Worm (Caenorhabditis elegans) whole organism, L1 larva: ENCODE measurements around the gene cest-2.2.

Experiments
- C04F5.9 ChIP-seq: sonication (generic microtip); optimal IDR thresholded peaks from 2 replicates; lab custom pipeline; 2016; ENCODE audit warnings: missing genetic modification characterization, missing compliant biosample characterization
- C16A3.4 ChIP-seq: fragments of 150-350 bp; optimal IDR thresholded peaks from 2 replicates; lab custom pipeline; 2014; ENCODE audit warnings: missing biosample characterization, missing genetic modification characterization
- F16B12.6 ChIP-seq: fragments of 150-350 bp; optimal IDR thresholded peaks from 2 replicates; lab custom pipeline; 2014; ENCODE audit warnings: missing biosample characterization, missing genetic modification characterization
- alr-1 ChIP-seq: fragments of 200-800 bp; sonication (Bioruptor generic); optimal IDR thresholded peaks from 2 replicates; lab custom pipeline; 2018; ENCODE audit warnings: borderline replicate concordance, mild to moderate bottlenecking, missing genetic modification characterization, missing compliant biosample characterization
- aly-2 ChIP-seq: fragments of 150-350 bp; optimal IDR thresholded peaks from 2 replicates; lab custom pipeline; 2014; ENCODE audit warnings: missing biosample characterization, missing genetic modification characterization
- ama-1 ChIP-seq: fragments of 150-350 bp; optimal IDR thresholded peaks from 2 replicates; lab custom pipeline; 2014
- dpl-1 ChIP-seq, 3 experiments: fragments of 150-350 bp in 2 of 3; sonication (generic microtip) in 1 of 3; optimal IDR thresholded peaks; 2 replicates each; lab custom pipeline; 2014 to 2017; ENCODE audit warnings: missing biosample characterization in 3 of 3, missing genetic modification characterization in 3 of 3, missing genetic modification reagents in 3 of 3
- dsc-1 ChIP-seq: sonication (generic microtip); optimal IDR thresholded peaks from 2 replicates; lab custom pipeline; 2016; ENCODE audit warnings: mild to moderate bottlenecking, missing genetic modification characterization, missing compliant biosample characterization
- efl-1 ChIP-seq, 4 experiments: fragments of 150-350 bp; optimal IDR thresholded peaks in 3 of 4; peaks in 1 of 4; 1 replicate in 1 of 4; 2 replicates in 3 of 4; lab custom pipeline; 2014; ENCODE audit warnings: missing biosample characterization in 2 of 4, missing genetic modification characterization in 2 of 4, missing genetic modification reagents in 2 of 4
- egl-13 ChIP-seq: sonication (generic microtip); optimal IDR thresholded peaks from 2 replicates; lab custom pipeline; 2016; ENCODE audit warnings: missing genotype, missing genetic modification reagents, missing genetic modification characterization, missing compliant biosample characterization
- egl-27 ChIP-seq, 2 experiments: fragments of 150-350 bp in 1 of 2; sonication (generic microtip); optimal IDR thresholded peaks; 3 replicates each; lab custom pipeline; 2017 to 2018; ENCODE audit warnings: missing biosample characterization in 2 of 2, missing genetic modification characterization in 2 of 2, missing genetic modification reagents in 2 of 2
- elt-2 ChIP-seq: sonication (generic microtip); optimal IDR thresholded peaks from 2 replicates; lab custom pipeline; 2016; ENCODE audit warnings: missing genetic modification characterization, mild to moderate bottlenecking, inconsistent platforms, missing compliant biosample characterization, missing genetic modification reagents
- ets-5 ChIP-seq: fragments of 200-800 bp; sonication (Bioruptor generic); IDR thresholded peaks from 2 replicates; pipeline ENCODE4 v1.3.6; 2022; ENCODE audit warnings: missing genetic modification characterization, missing compliant biosample characterization
- fkh-4 ChIP-seq: sonication (generic microtip); optimal IDR thresholded peaks from 2 replicates; lab custom pipeline; 2016; ENCODE audit warnings: missing compliant biosample characterization, missing genetic modification characterization, borderline replicate concordance
- fkh-8 ChIP-seq: sonication (generic microtip); optimal IDR thresholded peaks from 2 replicates; lab custom pipeline; 2016; ENCODE audit warnings: mild to moderate bottlenecking, missing genetic modification characterization, missing compliant biosample characterization
- grh-1 ChIP-seq: fragments of 200-800 bp; sonication (Bioruptor generic); IDR thresholded peaks from 2 replicates; pipeline ENCODE4 v1.3.6; 2022; ENCODE audit warnings: missing genetic modification reagents, missing genetic modification characterization, missing compliant biosample characterization
- hlh-4 ChIP-seq: sonication (generic microtip); optimal IDR thresholded peaks from 2 replicates; lab custom pipeline; 2016; ENCODE audit warnings: mild to moderate bottlenecking, missing genetic modification characterization, missing compliant biosample characterization
- irx-1 ChIP-seq: sonication (generic microtip); optimal IDR thresholded peaks from 2 replicates; lab custom pipeline; 2016; ENCODE audit warnings: missing genetic modification characterization, missing compliant biosample characterization
- lin-13 ChIP-seq: fragments of 150-350 bp; optimal IDR thresholded peaks from 2 replicates; lab custom pipeline; 2014; ENCODE audit warnings: missing biosample characterization, missing genetic modification reagents, missing genetic modification characterization
- lin-14 ChIP-seq: fragments of 200-800 bp; sonication (Bioruptor generic); optimal IDR thresholded peaks from 2 replicates; lab custom pipeline; 2018; ENCODE audit warnings: mild to moderate bottlenecking, missing genetic modification characterization, moderate library complexity, missing compliant biosample characterization
- lin-35 ChIP-seq, 2 experiments: fragments of 150-350 bp; optimal IDR thresholded peaks; 2 replicates each; lab custom pipeline; 2014; ENCODE audit warnings: missing biosample characterization in 2 of 2, missing genetic modification characterization in 2 of 2, missing genetic modification reagents in 2 of 2
- lsy-2 ChIP-seq, 2 experiments: fragments of 150-350 bp; optimal IDR thresholded peaks; 2 replicates each; lab custom pipeline; 2014; ENCODE audit warnings: missing biosample characterization in 2 of 2, missing genetic modification characterization in 2 of 2
- mdl-1 ChIP-seq, 2 experiments: fragments of 150-350 bp; optimal IDR thresholded peaks; 2 replicates each; lab custom pipeline; 2014 to 2017; ENCODE audit warnings: missing biosample characterization in 2 of 2, missing genetic modification characterization in 2 of 2, inconsistent platforms in 1 of 2
- mef-2 ChIP-seq: fragments of 150-350 bp; optimal IDR thresholded peaks from 2 replicates; lab custom pipeline; 2014; ENCODE audit warnings: missing biosample characterization, missing genetic modification characterization
- mep-1 ChIP-seq: fragments of 150-350 bp; optimal IDR thresholded peaks from 2 replicates; lab custom pipeline; 2014; ENCODE audit warnings: missing biosample characterization, missing genetic modification characterization
- nhr-11 ChIP-seq: fragments of 150-350 bp; optimal IDR thresholded peaks from 2 replicates; lab custom pipeline; 2014; ENCODE audit warnings: missing biosample characterization, missing genetic modification characterization
- nhr-19 ChIP-seq: fragments of 200-800 bp; sonication (Bioruptor generic); conservative IDR thresholded peaks from 2 replicates; pipeline ENCODE4 v1.3.6; 2022; ENCODE audit warnings: missing genetic modification characterization, missing compliant biosample characterization
- nhr-20 ChIP-seq: sonication (generic microtip); optimal IDR thresholded peaks from 2 replicates; lab custom pipeline; 2016; ENCODE audit warnings: mild to moderate bottlenecking, missing genetic modification characterization, missing compliant biosample characterization
- nhr-237 ChIP-seq: fragments of 150-350 bp; optimal IDR thresholded peaks from 2 replicates; lab custom pipeline; 2014; ENCODE audit warnings: missing biosample characterization, missing genetic modification characterization
- nhr-47 ChIP-seq: sonication (generic microtip); optimal IDR thresholded peaks from 2 replicates; lab custom pipeline; 2016; ENCODE audit warnings: mild to moderate bottlenecking, missing genetic modification characterization, moderate library complexity, missing compliant biosample characterization
- nhr-71 ChIP-seq: sonication (generic microtip); optimal IDR thresholded peaks from 2 replicates; lab custom pipeline; 2016; ENCODE audit warnings: mild to moderate bottlenecking, missing genetic modification characterization, moderate library complexity, missing compliant biosample characterization
- nhr-77 ChIP-seq: fragments of 150-350 bp; optimal IDR thresholded peaks from 2 replicates; lab custom pipeline; 2014; ENCODE audit warnings: missing biosample characterization, missing genetic modification characterization
- nhr-84 ChIP-seq: sonication (generic microtip); optimal IDR thresholded peaks from 2 replicates; lab custom pipeline; 2017; ENCODE audit warnings: missing biosample characterization, missing genetic modification characterization
- nhr-85 ChIP-seq: sonication (generic microtip); peaks from one replicate; lab custom pipeline; 2016; ENCODE audit warnings: missing genetic modification characterization, inconsistent platforms, missing compliant biosample characterization
- nhr-90 ChIP-seq: sonication (generic microtip); optimal IDR thresholded peaks from 2 replicates; lab custom pipeline; 2016; ENCODE audit warnings: mild to moderate bottlenecking, missing genetic modification characterization, missing compliant biosample characterization; ENCODE audit not compliant: poor library complexity
- pag-3 ChIP-seq: sonication (generic microtip); optimal IDR thresholded peaks from 2 replicates; lab custom pipeline; 2017; ENCODE audit warnings: missing genetic modification characterization, mild to moderate bottlenecking, missing compliant biosample characterization, antibody characterized with exemption, borderline replicate concordance; ENCODE audit not compliant: insufficient read depth
- pqm-1 ChIP-seq: sonication (generic microtip); optimal IDR thresholded peaks from 3 replicates; lab custom pipeline; 2017; ENCODE audit warnings: missing biosample characterization, missing genetic modification characterization
- rnt-1 ChIP-seq: sonication (generic microtip); optimal IDR thresholded peaks from 2 replicates; lab custom pipeline; 2016; ENCODE audit warnings: mild to moderate bottlenecking, missing genetic modification characterization, moderate library complexity, missing compliant biosample characterization
- snu-23 ChIP-seq: sonication (generic microtip); optimal IDR thresholded peaks from 2 replicates; lab custom pipeline; 2016; ENCODE audit warnings: missing genetic modification characterization, missing compliant biosample characterization
- sptf-1 ChIP-seq: fragments of 150-350 bp; optimal IDR thresholded peaks from 2 replicates; lab custom pipeline; 2014; ENCODE audit warnings: missing biosample characterization, missing genetic modification characterization
- swsn-7 ChIP-seq: sonication (generic microtip); optimal IDR thresholded peaks from 2 replicates; lab custom pipeline; 2016; ENCODE audit warnings: missing genetic modification characterization, missing compliant biosample characterization
- tbx-2 ChIP-seq: sonication (generic microtip); optimal IDR thresholded peaks from 2 replicates; lab custom pipeline; 2016; ENCODE audit warnings: missing genetic modification characterization, missing compliant biosample characterization
- tlp-1 ChIP-seq: fragments of 150-350 bp; optimal IDR thresholded peaks from 2 replicates; lab custom pipeline; 2014; ENCODE audit warnings: missing biosample characterization, missing genetic modification characterization
- unc-30 ChIP-seq: sonication (generic microtip); optimal IDR thresholded peaks from 2 replicates; lab custom pipeline; 2017; ENCODE audit warnings: missing biosample characterization, missing genetic modification characterization
- vab-15 ChIP-seq: sonication (generic microtip); optimal IDR thresholded peaks from 2 replicates; lab custom pipeline; 2017; ENCODE audit warnings: missing genotype, mild to moderate bottlenecking, missing genetic modification characterization, missing compliant biosample characterization
- xbp-1 ChIP-seq: sonication (generic microtip); optimal IDR thresholded peaks from 2 replicates; lab custom pipeline; 2016; ENCODE audit warnings: missing genetic modification characterization, missing compliant biosample characterization
- zag-1 ChIP-seq: fragments of 150-350 bp; optimal IDR thresholded peaks from 2 replicates; lab custom pipeline; 2014; ENCODE audit warnings: missing biosample characterization, missing genetic modification characterization

The cest-2.2 gene

ce11 chrV:14160698-14161097, 14.5 kb downstream of the cest-2.2 start, which contains the start of gene cest-1.2:
cest-1.2 (minus strand) TSS chrV:14160862.
- TF ChIP-seq elt-2 (tag; lab: Kevin White, UChicago) (peak; percentile 61), lsy-2 (tag; optimal IDR thresholded peaks at IDR 0.05; lab: Kevin White, UChicago) (no peak)

ce11 chrV:14156468-14156867, 18.7 kb downstream of the cest-2.2 start, which contains the start of gene AH10.2:
AH10.2 (plus strand) TSS chrV:14156768.
- TF ChIP-seq elt-2 (tag; lab: Kevin White, UChicago), result no peak
- no peak for TF ChIP-seq hlh-4 (tag; lab: Kevin White, UChicago)
- no peak for TF ChIP-seq egl-27 (tag; optimal IDR thresholded peaks at IDR 0.05; lab: Kevin White, UChicago)
- no peak for TF ChIP-seq unc-30 (tag; lab: Kevin White, UChicago)
- no peak for TF ChIP-seq ets-5 (GFP tag; lab: Robert Waterston, UW)
- TF ChIP-seq mef-2 (tag; lab: Kevin White, UChicago), result no peak
- no peak for TF ChIP-seq zag-1
- no peak for TF ChIP-seq nhr-84 (tag; lab: Kevin White, UChicago)
- no peak for TF ChIP-seq nhr-237
- no peak for TF ChIP-seq lin-14 (GFP tag; lab: Kevin White, UChicago)
- TF ChIP-seq lin-13 (GFP tag; lab: Kevin White, UChicago), result no peak
- no peak for TF ChIP-seq nhr-77 (tag; lab: Kevin White, UChicago)
- TF ChIP-seq lsy-2 (tag; optimal IDR thresholded peaks at IDR 0.05; lab: Kevin White, UChicago), result no peak
- no peak for TF ChIP-seq dpl-1 (GFP tag; optimal IDR thresholded peaks at IDR 0.05; lab: Kevin White, UChicago)
- TF ChIP-seq aly-2 (tag; lab: Kevin White, UChicago), result no peak
- TF ChIP-seq fkh-8 (tag; lab: Kevin White, UChicago), result no peak

- no peak for TF ChIP-seq nhr-84 (tag; lab: Kevin White, UChicago)
- TF ChIP-seq lin-35 (GFP tag; optimal IDR thresholded peaks at IDR 0.05; lab: Kevin White, UChicago), result no peak
- no peak for TF ChIP-seq lsy-2 (tag; optimal IDR thresholded peaks at IDR 0.05; lab: Kevin White, UChicago)
- TF ChIP-seq mep-1 (tag; lab: Kevin White, UChicago), result no peak
- no peak for TF ChIP-seq egl-13
- TF ChIP-seq efl-1 (optimal IDR thresholded peaks at IDR 0.05; lab: Kevin White, UChicago), result peak in 1 of 2 experiments; percentile 7
- TF ChIP-seq efl-1 (GFP tag; optimal IDR thresholded peaks at IDR 0.05 in 1 of 2; lab: Kevin White, UChicago), result peak in 1 of 2 experiments; percentile 3
- TF ChIP-seq tlp-1 (tag; lab: Kevin White, UChicago), result no peak
- no peak for TF ChIP-seq nhr-47 (tag; lab: Kevin White, UChicago)
- peak; percentile 23 for TF ChIP-seq rnt-1 (tag; lab: Kevin White, UChicago)
- TF ChIP-seq F16B12.6 (tag; lab: Kevin White, UChicago), result no peak
- TF ChIP-seq nhr-90 (tag; lab: Kevin White, UChicago), result no peak
- peak; percentile 36 for TF ChIP-seq irx-1 (tag; lab: Kevin White, UChicago)
- peak; percentile 7 for TF ChIP-seq snu-23 (GFP tag; lab: Kevin White, UChicago)
- TF ChIP-seq C04F5.9, result no peak
- peak; percentile 12 for TF ChIP-seq nhr-20
- no peak for TF ChIP-seq zag-1
- no peak for TF ChIP-seq swsn-7 (tag; lab: Kevin White, UChicago)
- TF ChIP-seq lin-14 (GFP tag; lab: Kevin White, UChicago), result peak; percentile 66
- no peak for TF ChIP-seq elt-2 (tag; lab: Kevin White, UChicago)
- TF ChIP-seq nhr-19 (GFP tag; lab: Robert Waterston, UW), result no peak; the same call in 1 of the 2 replicates
- peak; percentile 14 for TF ChIP-seq tbx-2
- TF ChIP-seq C16A3.4 (tag; lab: Kevin White, UChicago), result no peak
- TF ChIP-seq ama-1 (lab: Kevin White, UChicago), result no peak
- TF ChIP-seq mef-2 (tag; lab: Kevin White, UChicago), result no peak
- no peak for TF ChIP-seq mdl-1 (tag; optimal IDR thresholded peaks at IDR 0.05; lab: Kevin White, UChicago)
- no peak for TF ChIP-seq nhr-11 (tag; lab: Kevin White, UChicago)
- peak; percentile 38 for TF ChIP-seq fkh-4 (tag; lab: Kevin White, UChicago)
- no peak for TF ChIP-seq nhr-85 (tag; lab: Kevin White, UChicago)
- TF ChIP-seq nhr-237, result no peak
- no peak for TF ChIP-seq sptf-1 (tag; lab: Kevin White, UChicago)
- TF ChIP-seq dsc-1 (tag; lab: Kevin White, UChicago), result peak; percentile 72
- no peak for TF ChIP-seq pqm-1 (tag; lab: Kevin White, UChicago)
- TF ChIP-seq xbp-1, result no peak
- TF ChIP-seq unc-30 (tag; lab: Kevin White, UChicago), result no peak
- no peak for TF ChIP-seq pag-3 (tag; lab: Kevin White, UChicago)
- no peak for TF ChIP-seq vab-15 (tag; lab: Kevin White, UChicago)
- peak; percentile 63 for TF ChIP-seq nhr-71 (tag; lab: Kevin White, UChicago)
- TF ChIP-seq grh-1 (GFP tag; lab: Robert Waterston, UW), result no peak
- TF ChIP-seq alr-1 (tag; lab: Kevin White, UChicago), result no peak
Observed at ce11 chrV:14153615-14154014, 21.5 kb downstream of the cest-2.2 start.
